Fruit fly (Drosophila melanogaster) S2 (cell line): ENCODE results near the gene CG14074.
A peak's percentile ranks its signal among the peaks of the same experiment; 100 is the strongest.

Experiments used
- CG8478 ChIP-seq: fragments of >200 bp; optimal IDR thresholded peaks from 2 replicates; lab custom pipeline; 2018
- CTCF ChIP-seq, 2 experiments: fragments of >200 bp; optimal IDR thresholded peaks; 2 replicates each; lab custom pipeline; 2018

The CG14074 gene

dm6 chr3L:18828318-18828717 is 37.7 kb upstream of the CG14074 start:
- TF ChIP-seq CG8478 (lab: Kevin White, UChicago) (no peak), CTCF (optimal IDR thresholded peaks at IDR 0.05; lab: Kevin White, UChicago) (peak in 1 of 2 experiments; percentile 53)

dm6 chr3L:18832195-18832594 is 33.8 kb upstream of the CG14074 start:
- TF ChIP-seq CTCF (optimal IDR thresholded peaks at IDR 0.05; lab: Kevin White, UChicago) (no peak), CG8478 (lab: Kevin White, UChicago) (no peak)

DNA sequence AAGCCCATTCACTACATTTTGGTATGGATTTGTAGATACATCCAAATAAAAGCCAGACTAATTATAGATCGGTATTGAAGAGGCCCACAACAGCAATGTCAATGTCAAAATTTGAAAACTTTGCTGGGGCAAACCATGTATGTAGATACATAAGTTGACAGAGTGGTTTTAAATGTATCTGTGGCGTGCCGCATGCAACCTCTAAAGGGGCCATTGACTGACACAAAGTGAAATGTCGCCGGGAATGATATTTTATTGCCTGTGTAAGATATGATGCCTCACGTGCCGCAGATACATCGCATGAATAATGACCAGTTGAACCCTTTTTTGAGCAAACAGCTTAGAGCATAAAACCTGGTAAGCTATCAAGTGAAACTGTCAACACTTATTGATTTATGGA is 33.3 kb upstream of the CG14074 start:
- TF ChIP-seq CG8478 (lab: Kevin White, UChicago) (no peak), CTCF (optimal IDR thresholded peaks at IDR 0.05; lab: Kevin White, UChicago) (no peak)

dm6 chr3L:18833234-18833633 is 32.8 kb upstream of the CG14074 start:
- no peak for TF ChIP-seq CG8478 (lab: Kevin White, UChicago)
- no peak for TF ChIP-seq CTCF (optimal IDR thresholded peaks at IDR 0.05; lab: Kevin White, UChicago)

DNA sequence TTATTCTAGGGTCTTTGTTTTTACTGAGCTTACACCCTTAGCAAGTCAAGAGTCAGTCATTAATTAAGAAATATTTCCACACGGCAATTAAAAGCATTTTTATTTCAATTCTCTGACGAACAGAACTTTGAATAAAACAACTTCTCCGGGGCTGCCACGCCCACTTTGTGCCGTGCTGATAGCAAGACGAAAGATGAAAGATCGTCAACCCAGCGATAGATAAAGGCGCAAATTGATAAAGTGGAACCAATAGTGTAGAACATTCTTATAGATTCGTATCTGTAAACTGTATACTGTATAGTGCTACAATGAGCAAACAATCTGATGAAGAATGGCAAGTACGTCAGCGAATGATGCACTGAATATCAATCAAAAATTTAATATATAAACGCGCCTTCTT is 31.1 kb upstream of the CG14074 start:
- TF ChIP-seq CG8478 (lab: Kevin White, UChicago), result no peak
- TF ChIP-seq CTCF (optimal IDR thresholded peaks at IDR 0.05; lab: Kevin White, UChicago), result no peak

dm6 chr3L:18836658-18837057 is 29.4 kb upstream of the CG14074 start:
- no peak for TF ChIP-seq CG8478 (lab: Kevin White, UChicago)
- TF ChIP-seq CTCF (optimal IDR thresholded peaks at IDR 0.05; lab: Kevin White, UChicago), result no peak

dm6 chr3L:18837707-18838244 is 28.2 kb upstream of the CG14074 start:
- no peak for TF ChIP-seq CG8478 (lab: Kevin White, UChicago)
- TF ChIP-seq CTCF (optimal IDR thresholded peaks at IDR 0.05; lab: Kevin White, UChicago), result no peak

DNA sequence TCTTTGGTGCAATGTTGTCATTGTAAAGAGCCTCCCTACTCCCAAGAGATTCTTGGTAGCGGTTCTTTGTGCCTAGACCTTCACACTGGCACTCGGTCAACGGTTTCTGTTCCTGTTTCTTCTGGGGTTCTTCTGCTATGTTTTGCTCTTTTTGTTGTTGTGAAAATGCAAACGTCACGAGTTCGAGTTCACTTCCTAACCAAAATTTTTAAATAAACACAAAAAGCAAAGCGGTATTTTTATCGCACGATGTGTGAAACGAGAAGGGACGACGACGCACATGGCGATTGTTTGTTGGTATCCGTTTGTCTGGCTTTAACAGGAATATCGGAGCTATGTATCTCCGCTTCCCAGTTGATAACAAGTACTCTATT is 26.0 kb upstream of the CG14074 start:
- TF ChIP-seq CTCF (optimal IDR thresholded peaks at IDR 0.05; lab: Kevin White, UChicago) (no peak), CG8478 (lab: Kevin White, UChicago) (no peak)

- TF ChIP-seq CG8478 (lab: Kevin White, UChicago) (no peak), CTCF (optimal IDR thresholded peaks at IDR 0.05; lab: Kevin White, UChicago) (no peak)
Measured at dm6 chr3L:18840370-18841007, 25.5 kb upstream of the CG14074 start.

dm6 chr3L:18841269-18841668 is 24.8 kb upstream of the CG14074 start:
- TF ChIP-seq CTCF (optimal IDR thresholded peaks at IDR 0.05; lab: Kevin White, UChicago) (peak in 1 of 2 experiments; percentile 46), CG8478 (lab: Kevin White, UChicago) (no peak)

dm6 chr3L:18842236-18842635 is 23.8 kb upstream of the CG14074 start:
- TF ChIP-seq CTCF (optimal IDR thresholded peaks at IDR 0.05; lab: Kevin White, UChicago), result peak; percentile 53 to 61
- TF ChIP-seq CG8478 (lab: Kevin White, UChicago), result no peak

dm6 chr3L:18845833-18846232 is 20.2 kb upstream of the CG14074 start:
- TF ChIP-seq CTCF (optimal IDR thresholded peaks at IDR 0.05; lab: Kevin White, UChicago) (no peak), CG8478 (lab: Kevin White, UChicago) (no peak)

dm6 chr3L:18846233-18846271 is 20.0 kb upstream of the CG14074 start, which contains the start of gene Indy:
Indy (minus strand) TSS chr3L:18846267.
- TF ChIP-seq CG8478 (lab: Kevin White, UChicago), result no peak
- TF ChIP-seq CTCF (optimal IDR thresholded peaks at IDR 0.05; lab: Kevin White, UChicago), result no peak

dm6 chr3L:18846272-18846741 is 19.7 kb upstream of the CG14074 start:
- TF ChIP-seq CG8478 (lab: Kevin White, UChicago) (no peak), CTCF (optimal IDR thresholded peaks at IDR 0.05; lab: Kevin White, UChicago) (no peak)

dm6 chr3L:18848436-18848835 is 17.6 kb upstream of the CG14074 start:
- TF ChIP-seq CG8478 (lab: Kevin White, UChicago) (no peak), CTCF (optimal IDR thresholded peaks at IDR 0.05; lab: Kevin White, UChicago) (peak; percentile 93 to 98)

- TF ChIP-seq CTCF (optimal IDR thresholded peaks at IDR 0.05; lab: Kevin White, UChicago) (no peak), CG8478 (lab: Kevin White, UChicago) (no peak)
Measured at dm6 chr3L:18852223-18852622, 13.8 kb upstream of the CG14074 start.
